Worm (Caenorhabditis elegans) whole organism, L4/young adult: ENCODE measurements around the gene srz-100.

Experiments used
- W03F9.2 ChIP-seq: fragments of 150-350 bp; optimal IDR thresholded peaks from 2 replicates; lab custom pipeline; 2014; ENCODE audit warnings: missing biosample characterization, missing genetic modification characterization
- him-1 ChIP-seq: sonication (generic microtip); optimal IDR thresholded peaks from 2 replicates; lab custom pipeline; 2016; ENCODE audit warnings: missing genotype, missing genetic modification reagents, missing genetic modification characterization, missing compliant biosample characterization

- TF ChIP-seq him-1 (no peak), W03F9.2 (no peak)
Observed at ce11 chrV:16733681-16734080, 2.0 kb downstream of the srz-100 start, which contains the start of gene T25E12.16.
